Worm (Caenorhabditis elegans) whole organism, midembryonic: ENCODE data around the gene col-43.

Experiments
- T22C8.4 ChIP-seq: fragments of 200-800 bp; sonication (Bioruptor generic); IDR thresholded peaks from 2 replicates; pipeline ENCODE4 v1.3.6; 2022; ENCODE audit warnings: missing genetic modification characterization, missing compliant biosample characterization
- cog-1 ChIP-seq: sonication (generic microtip); optimal IDR thresholded peaks from 2 replicates; lab custom pipeline; 2016; ENCODE audit warnings: missing genetic modification characterization, missing compliant biosample characterization
- flt-1 ChIP-seq: fragments of 200-800 bp; sonication (Bioruptor generic); IDR thresholded peaks from 2 replicates; pipeline ENCODE4 v1.3.6; 2022; ENCODE audit warnings: missing genetic modification characterization, missing compliant biosample characterization
- klf-2 ChIP-seq: fragments of 200-800 bp; sonication (Bioruptor generic); conservative IDR thresholded peaks from 2 replicates; pipeline ENCODE4 v1.3.6; 2022; ENCODE audit warnings: missing genetic modification reagents, missing genetic modification characterization, missing compliant biosample characterization
- med-1 ChIP-seq: sonication (generic microtip); optimal IDR thresholded peaks from 2 replicates; lab custom pipeline; 2017; ENCODE audit warnings: missing genetic modification characterization, mild to moderate bottlenecking, missing compliant biosample characterization, antibody characterized with exemption, missing genetic modification reagents; ENCODE audit not compliant: insufficient read depth
- ref-1 ChIP-seq: fragments of 200-800 bp; sonication (Bioruptor generic); conservative IDR thresholded peaks from 2 replicates; pipeline ENCODE4 v1.3.6; 2022; ENCODE audit warnings: missing genetic modification reagents, missing genetic modification characterization, missing compliant biosample characterization
- tab-1 ChIP-seq: fragments of 200-800 bp; sonication (Bioruptor generic); IDR thresholded peaks from 2 replicates; pipeline ENCODE4 v1.3.6; 2022; ENCODE audit warnings: missing genetic modification characterization, missing compliant biosample characterization
- ztf-23 ChIP-seq: fragments of 200-800 bp; sonication (Bioruptor generic); IDR thresholded peaks from 2 replicates; pipeline ENCODE4 v1.3.6; 2022; ENCODE audit warnings: missing genetic modification reagents, missing genetic modification characterization, missing compliant biosample characterization
- ztf-29 ChIP-seq: fragments of 200-800 bp; sonication (Bioruptor generic); IDR thresholded peaks from 2 replicates; pipeline ENCODE4 v1.3.6; 2022; ENCODE audit warnings: missing genetic modification reagents, missing genetic modification characterization, missing compliant biosample characterization

The col-43 gene

DNA sequence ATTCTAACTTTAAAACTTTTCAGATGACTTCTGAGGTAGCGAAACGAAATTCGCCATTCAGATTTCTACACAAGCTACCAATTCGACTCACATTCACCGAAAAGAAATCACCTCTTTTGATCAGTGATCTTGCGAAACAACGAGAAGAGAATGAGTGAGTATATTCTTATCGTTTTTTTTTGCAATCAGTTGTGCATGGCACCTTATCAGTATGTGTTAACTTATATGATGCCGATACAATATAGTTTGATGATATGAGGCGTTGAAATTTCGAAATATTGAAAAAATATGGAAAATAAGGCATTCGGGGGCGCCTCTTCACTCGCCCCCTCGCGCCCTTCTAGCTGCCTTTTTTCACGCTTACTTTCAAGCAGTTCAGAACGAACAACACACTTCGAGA is 32.8 kb downstream of the col-43 start:
- TF ChIP-seq ztf-29 (no peak), med-1 (no peak), flt-1 (GFP tag; lab: Robert Waterston, UW) (no peak), ztf-23 (no peak), klf-2 (no peak), T22C8.4 (GFP tag; lab: Robert Waterston, UW) (no peak)

ce11 chrV:8016928-8017327 is 33.8 kb downstream of the col-43 start, which contains the start of gene sptl-2:
TSS of gene sptl-2 (plus strand) at chrV:8017207.
- no peak for TF ChIP-seq T22C8.4 (GFP tag; lab: Robert Waterston, UW)
- TF ChIP-seq ref-1 (GFP tag; lab: Robert Waterston, UW), result no peak
- no peak for TF ChIP-seq ztf-23
- no peak for TF ChIP-seq klf-2
- no peak for TF ChIP-seq flt-1 (GFP tag; lab: Robert Waterston, UW)
- no peak for TF ChIP-seq med-1

DNA sequence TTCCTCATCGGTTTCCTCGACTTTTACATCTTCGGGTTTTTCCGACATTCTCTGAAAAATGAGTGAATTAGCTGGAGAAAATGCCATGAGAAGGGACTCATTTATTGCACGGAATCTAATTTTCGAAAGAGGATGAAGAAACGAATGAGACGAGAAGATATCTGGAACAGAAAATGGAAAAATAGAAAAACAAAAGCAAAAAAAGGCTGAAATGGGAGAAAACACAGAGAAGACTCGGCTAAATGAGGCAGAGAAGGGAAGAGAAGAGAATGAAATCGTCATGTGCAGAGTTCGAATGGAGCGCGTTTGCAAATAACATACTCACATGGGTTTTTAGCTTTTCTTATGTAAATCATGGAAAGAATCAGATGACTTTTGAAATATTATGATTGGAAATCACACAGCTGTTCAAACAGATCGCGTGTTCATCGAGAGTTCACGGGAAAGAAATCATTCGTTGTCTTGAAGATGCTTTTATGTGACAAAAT is 36.8 kb downstream of the col-43 start, which contains the start of gene Y97E10AR.6:
Y97E10AR.6 (minus strand) TSS at position 51 of the 488 bp plus-strand sequence.
- TF ChIP-seq med-1 (no peak), ref-1 (GFP tag; lab: Robert Waterston, UW) (no peak), ztf-29 (no peak), klf-2 (no peak), cog-1 (tag; lab: Kevin White, UChicago) (no peak), flt-1 (GFP tag; lab: Robert Waterston, UW) (no peak), tab-1 (GFP tag; lab: Robert Waterston, UW) (no peak), ztf-23 (no peak), T22C8.4 (GFP tag; lab: Robert Waterston, UW) (no peak)

DNA sequence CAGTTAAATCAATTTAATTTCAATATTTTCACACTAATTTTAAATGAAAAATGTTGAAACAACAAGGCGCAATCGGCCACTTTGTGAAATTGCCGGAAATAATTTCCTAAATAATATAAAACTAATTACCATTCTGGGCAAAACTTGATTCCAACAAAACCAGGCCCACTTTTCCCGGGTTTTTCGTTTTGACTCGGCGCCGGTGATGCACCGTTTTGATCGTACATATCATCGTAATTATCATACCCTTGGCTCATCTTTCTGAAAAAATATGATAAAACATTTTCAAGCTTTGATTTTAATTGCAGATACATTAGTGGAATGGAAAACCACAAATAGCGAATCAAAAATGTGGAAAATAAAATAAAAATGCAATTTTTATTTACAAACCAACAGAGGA is 38.7 kb downstream of the col-43 start, which contains the start of gene rpb-9:
rpb-9 (minus strand) TSS at position 314 of the 400 bp plus-strand sequence.
- no peak for TF ChIP-seq T22C8.4 (GFP tag; lab: Robert Waterston, UW)
- TF ChIP-seq cog-1 (tag; lab: Kevin White, UChicago), result no peak
- TF ChIP-seq ref-1 (GFP tag; lab: Robert Waterston, UW), result no peak
- TF ChIP-seq flt-1 (GFP tag; lab: Robert Waterston, UW), result no peak
- TF ChIP-seq klf-2, result no peak
- no peak for TF ChIP-seq ztf-29
- TF ChIP-seq med-1, result no peak
- no peak for TF ChIP-seq tab-1 (GFP tag; lab: Robert Waterston, UW)
- no peak for TF ChIP-seq ztf-23

DNA sequence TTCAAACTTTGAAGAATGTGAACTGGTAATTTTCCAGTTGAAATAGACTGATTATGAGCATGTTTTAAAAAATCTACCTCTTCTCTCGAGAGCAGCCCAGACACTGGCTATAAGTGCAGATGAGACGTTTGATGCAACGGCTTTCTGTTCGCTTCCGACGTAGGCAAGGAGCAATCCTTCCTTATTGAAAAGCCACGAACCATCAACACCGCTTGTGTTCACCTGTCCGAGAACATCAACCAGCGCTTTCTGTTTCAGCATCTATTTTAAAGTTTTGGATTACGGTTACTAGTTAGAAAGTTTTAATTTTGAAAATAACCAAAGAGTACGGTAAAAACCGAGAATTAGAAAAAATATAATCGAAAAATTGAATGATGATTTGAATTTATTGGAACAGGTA is 39.9 kb downstream of the col-43 start, which contains the start of gene lmtr-2:
lmtr-2 (minus strand) TSS at position 261 of the 400 bp plus-strand sequence.
- TF ChIP-seq tab-1 (GFP tag; lab: Robert Waterston, UW) (no peak), flt-1 (GFP tag; lab: Robert Waterston, UW) (no peak), klf-2 (no peak)

DNA sequence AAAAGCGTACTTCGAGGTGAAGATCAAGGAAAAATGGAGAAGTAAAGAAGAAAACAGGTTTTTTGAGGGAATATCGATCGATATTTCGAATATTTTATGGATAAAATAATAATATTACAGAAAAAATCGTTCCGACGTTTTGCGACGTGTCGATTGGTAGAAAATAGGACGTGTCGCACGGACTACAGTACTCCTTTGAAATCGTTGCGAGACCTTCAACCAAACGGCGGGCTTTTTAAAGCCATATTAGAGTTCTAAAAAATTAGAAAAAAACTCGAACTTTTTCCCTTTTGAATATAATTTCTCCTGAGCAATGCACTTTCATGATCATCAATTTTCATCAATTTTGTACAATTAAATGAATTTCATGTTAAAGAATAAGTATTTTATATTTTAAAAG is 40.6 kb downstream of the col-43 start, which contains the start of gene Y97E10AR.4:
Y97E10AR.4 (minus strand) TSS at position 131 of the 400 bp plus-strand sequence.
- TF ChIP-seq klf-2, result no peak
- no peak for TF ChIP-seq T22C8.4 (GFP tag; lab: Robert Waterston, UW)
- no peak for TF ChIP-seq ref-1 (GFP tag; lab: Robert Waterston, UW)
- no peak for TF ChIP-seq ztf-23
- TF ChIP-seq ztf-29, result no peak
- no peak for TF ChIP-seq cog-1 (tag; lab: Kevin White, UChicago)
- TF ChIP-seq tab-1 (GFP tag; lab: Robert Waterston, UW), result no peak
- TF ChIP-seq flt-1 (GFP tag; lab: Robert Waterston, UW), result no peak
- TF ChIP-seq med-1, result no peak

DNA sequence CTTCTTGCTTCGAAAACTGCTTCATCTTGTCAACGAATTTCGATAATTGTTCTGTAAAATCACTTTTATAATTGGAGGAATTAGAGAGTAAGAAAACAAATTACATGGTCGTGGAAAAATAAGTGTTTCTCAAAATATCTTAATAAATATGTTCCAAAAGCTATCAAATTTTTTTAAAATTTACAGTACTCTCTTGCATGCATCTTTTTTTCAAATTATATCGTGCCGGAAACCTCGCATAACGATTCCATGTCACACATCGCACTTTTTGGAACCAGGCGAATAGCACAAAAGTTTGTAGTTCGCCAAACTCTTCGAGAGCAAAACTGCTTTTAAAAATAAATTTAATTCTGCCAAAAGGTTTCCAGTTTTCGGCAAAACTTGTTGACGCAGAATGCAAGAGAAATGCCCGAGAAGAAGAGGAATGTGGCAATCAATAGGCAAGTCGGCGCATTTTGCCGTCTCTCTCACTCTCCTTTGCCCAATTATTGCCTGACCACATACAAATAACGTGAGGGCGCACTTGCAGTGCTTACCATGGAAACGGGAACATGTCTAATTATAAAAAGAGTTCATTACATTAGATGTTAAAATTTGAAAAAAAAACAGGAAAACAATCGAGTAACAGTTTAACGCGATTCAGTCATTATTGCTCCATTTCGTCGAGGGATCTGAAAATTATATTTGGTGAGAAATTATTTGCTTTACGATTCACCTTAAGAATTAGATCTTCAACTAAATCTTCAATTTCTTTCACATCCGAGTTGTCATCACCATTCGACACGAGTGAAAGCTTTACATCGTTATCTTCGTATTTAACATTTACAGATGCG is 43.0 kb downstream of the col-43 start, which contains the start of gene Y97E10AR.3:
Y97E10AR.3 (minus strand) TSS at position 51 of the 833 bp plus-strand sequence.
- TF ChIP-seq tab-1 (GFP tag; lab: Robert Waterston, UW), result no peak
- no peak for TF ChIP-seq flt-1 (GFP tag; lab: Robert Waterston, UW)
- TF ChIP-seq klf-2, result no peak
- TF ChIP-seq ztf-23, result no peak
- TF ChIP-seq cog-1 (tag; lab: Kevin White, UChicago), result no peak
- TF ChIP-seq ztf-29, result no peak
- TF ChIP-seq med-1, result no peak
- no peak for TF ChIP-seq ref-1 (GFP tag; lab: Robert Waterston, UW)
- no peak for TF ChIP-seq T22C8.4 (GFP tag; lab: Robert Waterston, UW)

- TF ChIP-seq flt-1 (GFP tag; lab: Robert Waterston, UW) (no peak), ztf-29 (no peak), T22C8.4 (GFP tag; lab: Robert Waterston, UW) (no peak), tab-1 (GFP tag; lab: Robert Waterston, UW) (no peak)
These were observed 45.7 kb downstream of the col-43 start, which contains the start of gene Y97E10AR.8 for ce11 chrV:8005000-8005399. TSS of gene Y97E10AR.8 (plus strand) at chrV:8005300.

DNA sequence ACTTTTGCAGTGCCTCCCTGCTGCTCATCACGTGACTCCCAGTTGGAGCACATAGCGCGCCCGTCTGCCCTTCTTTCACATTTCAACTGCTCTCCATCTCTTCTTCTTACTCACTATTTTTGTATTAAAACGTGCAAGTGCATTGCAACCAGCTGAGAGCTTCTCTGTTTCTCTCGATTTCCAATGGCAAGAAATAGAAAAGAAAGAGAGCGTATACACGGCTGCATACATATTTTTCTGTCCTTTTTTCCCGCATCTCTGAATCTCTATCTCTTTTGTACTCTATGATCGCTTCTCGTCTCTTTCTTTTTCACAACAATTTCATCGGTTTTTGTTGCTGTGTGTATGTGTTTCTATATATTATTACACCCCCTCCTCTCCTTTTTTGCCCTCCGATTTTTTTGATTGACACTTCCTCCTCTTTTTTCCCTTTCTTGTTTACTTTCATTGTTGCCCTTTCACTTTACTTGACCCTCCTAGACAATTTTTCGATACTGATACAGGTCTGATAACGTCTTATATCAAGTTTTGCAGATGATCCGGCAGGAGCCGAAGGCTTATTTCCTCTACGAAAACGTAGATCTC is 49.7 kb downstream of the col-43 start, which contains the start of gene Y97E10AR.1:
Y97E10AR.1 (plus strand) TSS at position 535 of the 585 bp plus-strand sequence.
- TF ChIP-seq tab-1 (GFP tag; lab: Robert Waterston, UW), result no peak
- no peak for TF ChIP-seq ztf-29
- TF ChIP-seq cog-1 (tag; lab: Kevin White, UChicago), result peak; percentile 72
- TF ChIP-seq ref-1 (GFP tag; lab: Robert Waterston, UW), result no peak
- TF ChIP-seq med-1, result no peak
- peak; percentile 5; the same call in 1 of the 2 replicates for TF ChIP-seq ztf-23
- no peak for TF ChIP-seq T22C8.4 (GFP tag; lab: Robert Waterston, UW)
- no peak for TF ChIP-seq flt-1 (GFP tag; lab: Robert Waterston, UW)
- TF ChIP-seq klf-2, result no peak
